Fruit fly (Drosophila melanogaster): ENCODE data around the gene CG3119.

Gene CG3119

dm6 chr2L:2874542-2875194 lies 37.0 kb upstream of the CG3119 start, which contains the start of gene CG8814:
Gene CG8814, plus strand, starts transcription at chr2L:2874890.
- TF ChIP-seq insv (optimal IDR thresholded peaks at IDR 0.05) (no peak), Myc (optimal IDR thresholded peaks at IDR 0.05) (no peak), ttk (optimal IDR thresholded peaks at IDR 0.05) (no peak)

dm6 chr2L:2874185-2874541 lies 36.5 kb upstream of the CG3119 start, which contains the start of gene Ifrd1:
Gene Ifrd1, minus strand, starts transcription at chr2L:2874489.
- TF ChIP-seq h (optimal IDR thresholded peaks at IDR 0.05) = no peak
- no peak for TF ChIP-seq Myc (optimal IDR thresholded peaks at IDR 0.05)
- TF ChIP-seq psq (optimal IDR thresholded peaks at IDR 0.05) = no peak
- no peak for TF ChIP-seq insv (optimal IDR thresholded peaks at IDR 0.05)
- TF ChIP-seq ttk (optimal IDR thresholded peaks at IDR 0.05) = no peak
- no peak for TF ChIP-seq Sin3A (optimal IDR thresholded peaks at IDR 0.05)

- TF ChIP-seq Myc (optimal IDR thresholded peaks at IDR 0.05) = no peak
- no peak for TF ChIP-seq insv (optimal IDR thresholded peaks at IDR 0.05)
- no peak for TF ChIP-seq h (optimal IDR thresholded peaks at IDR 0.05)
- no peak for TF ChIP-seq Sin3A (optimal IDR thresholded peaks at IDR 0.05)
- no peak for TF ChIP-seq ttk (optimal IDR thresholded peaks at IDR 0.05)
- TF ChIP-seq psq (optimal IDR thresholded peaks at IDR 0.05) = no peak
These were observed 36.1 kb upstream of the CG3119 start for dm6 chr2L:2873729-2874127.

dm6 chr2L:2872968-2873728 lies 35.5 kb upstream of the CG3119 start:
- TF ChIP-seq Myc (optimal IDR thresholded peaks at IDR 0.05) = no peak
- TF ChIP-seq insv (optimal IDR thresholded peaks at IDR 0.05) = no peak
- no peak for TF ChIP-seq psq (optimal IDR thresholded peaks at IDR 0.05)
- TF ChIP-seq Sin3A (optimal IDR thresholded peaks at IDR 0.05) = no peak
- no peak for TF ChIP-seq h (optimal IDR thresholded peaks at IDR 0.05)
- no peak for TF ChIP-seq ttk (optimal IDR thresholded peaks at IDR 0.05)

- no peak for TF ChIP-seq Myc (optimal IDR thresholded peaks at IDR 0.05)
- TF ChIP-seq psq (optimal IDR thresholded peaks at IDR 0.05) = no peak
- TF ChIP-seq ttk (optimal IDR thresholded peaks at IDR 0.05) = no peak
- TF ChIP-seq Sin3A (optimal IDR thresholded peaks at IDR 0.05) = no peak
- no peak for TF ChIP-seq h (optimal IDR thresholded peaks at IDR 0.05)
- no peak for TF ChIP-seq insv (optimal IDR thresholded peaks at IDR 0.05)
These were observed 34.8 kb upstream of the CG3119 start for dm6 chr2L:2872309-2872932.

- TF ChIP-seq ttk (optimal IDR thresholded peaks at IDR 0.05) = no peak
- TF ChIP-seq psq (optimal IDR thresholded peaks at IDR 0.05) = no peak
- no peak for TF ChIP-seq h (optimal IDR thresholded peaks at IDR 0.05)
- TF ChIP-seq insv (optimal IDR thresholded peaks at IDR 0.05) = no peak
- TF ChIP-seq Sin3A (optimal IDR thresholded peaks at IDR 0.05) = no peak
- TF ChIP-seq Myc (optimal IDR thresholded peaks at IDR 0.05) = no peak
These were observed 31.5 kb upstream of the CG3119 start, which contains the start of gene CG8813 for dm6 chr2L:2869008-2869702. Gene CG8813, plus strand, starts transcription at chr2L:2869652.

- TF ChIP-seq h (optimal IDR thresholded peaks at IDR 0.05) (no peak), psq (optimal IDR thresholded peaks at IDR 0.05) (no peak), Sin3A (optimal IDR thresholded peaks at IDR 0.05) (no peak), insv (optimal IDR thresholded peaks at IDR 0.05) (no peak), ttk (optimal IDR thresholded peaks at IDR 0.05) (no peak)
These were observed 28.1 kb upstream of the CG3119 start for dm6 chr2L:2865560-2866309.

- TF ChIP-seq Sin3A (optimal IDR thresholded peaks at IDR 0.05) (no peak), insv (optimal IDR thresholded peaks at IDR 0.05) (no peak), psq (optimal IDR thresholded peaks at IDR 0.05) (no peak), ttk (optimal IDR thresholded peaks at IDR 0.05) (no peak), h (optimal IDR thresholded peaks at IDR 0.05) (no peak), Myc (optimal IDR thresholded peaks at IDR 0.05) (no peak)
These were observed 27.0 kb upstream of the CG3119 start for dm6 chr2L:2864601-2865000.

dm6 chr2L:2862621-2862962 lies 25.0 kb upstream of the CG3119 start:
- no peak for TF ChIP-seq insv (optimal IDR thresholded peaks at IDR 0.05)
- no peak for TF ChIP-seq h (optimal IDR thresholded peaks at IDR 0.05)
- no peak for TF ChIP-seq Sin3A (optimal IDR thresholded peaks at IDR 0.05)
- TF ChIP-seq ttk (optimal IDR thresholded peaks at IDR 0.05) = no peak
- no peak for TF ChIP-seq Myc (optimal IDR thresholded peaks at IDR 0.05)
- TF ChIP-seq psq (optimal IDR thresholded peaks at IDR 0.05) = no peak

dm6 chr2L:2861885-2862620 lies 24.4 kb upstream of the CG3119 start:
- TF ChIP-seq psq (optimal IDR thresholded peaks at IDR 0.05) (no peak), Sin3A (optimal IDR thresholded peaks at IDR 0.05) (no peak), h (optimal IDR thresholded peaks at IDR 0.05) (no peak), Myc (optimal IDR thresholded peaks at IDR 0.05) (no peak)

Measured in Kc167 (cell line).